Worm (Caenorhabditis elegans) whole organism, L4/young adult: ENCODE measurements around the gene otpl-6.
"Not testable (repeated sequence)": the region's sequence is repeated elsewhere in the genome, so short reads cannot be mapped to it uniquely, and the experiment has no call there.

Source experiments
- W03F9.2 ChIP-seq: fragments of 150-350 bp; optimal IDR thresholded peaks from 2 replicates; lab custom pipeline; 2014; ENCODE audit warnings: missing biosample characterization, missing genetic modification characterization
- dao-5 ChIP-seq: sonication (generic microtip); optimal IDR thresholded peaks from 2 replicates; lab custom pipeline; 2016; ENCODE audit warnings: missing genotype, missing genetic modification characterization, moderate library complexity, missing compliant biosample characterization
- him-1 ChIP-seq: sonication (generic microtip); optimal IDR thresholded peaks from 2 replicates; lab custom pipeline; 2016; ENCODE audit warnings: missing genotype, missing genetic modification reagents, missing genetic modification characterization, missing compliant biosample characterization

otpl-6 gene

ce11 chrV:8525774-8526173 is at the start of gene otpl-6:
TSS of gene otpl-6 (plus strand) at chrV:8526074.
- no peak for TF ChIP-seq him-1
- no peak for TF ChIP-seq dao-5
- TF ChIP-seq W03F9.2, result no peak

ce11 chrV:8481274-8481673 is 44.6 kb upstream of the otpl-6 start:
- no peak for TF ChIP-seq W03F9.2
- TF ChIP-seq him-1, result no peak
- TF ChIP-seq dao-5, result no peak

ce11 chrV:8494260-8494939 is 31.5 kb upstream of the otpl-6 start, which contains the start of gene pxn-1:
TSS of gene pxn-1 (plus strand) at chrV:8494889.
- TF ChIP-seq W03F9.2 (no peak), dao-5 (no peak), him-1 (no peak)

DNA sequence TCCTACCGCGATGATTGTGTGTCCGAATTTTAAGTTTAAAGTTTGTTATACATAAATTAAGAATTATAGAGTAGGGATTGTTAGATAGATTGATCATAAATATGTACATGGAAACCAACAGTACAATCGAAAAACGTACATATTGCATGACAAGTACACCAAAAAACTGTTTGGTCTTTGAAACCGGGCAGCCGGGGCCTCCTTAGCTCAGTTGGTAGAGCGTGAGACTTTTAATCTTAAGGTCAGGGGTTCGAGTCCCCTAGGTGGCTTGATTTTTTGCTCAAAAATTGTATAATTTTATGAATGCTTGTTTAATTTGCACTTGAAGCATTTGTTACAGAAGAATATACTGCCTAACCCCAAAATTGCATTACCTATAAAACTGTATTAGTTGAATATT is 30.8 kb upstream of the otpl-6 start:
- TF ChIP-seq him-1 (no peak), W03F9.2 (no peak), dao-5 (no peak)

DNA sequence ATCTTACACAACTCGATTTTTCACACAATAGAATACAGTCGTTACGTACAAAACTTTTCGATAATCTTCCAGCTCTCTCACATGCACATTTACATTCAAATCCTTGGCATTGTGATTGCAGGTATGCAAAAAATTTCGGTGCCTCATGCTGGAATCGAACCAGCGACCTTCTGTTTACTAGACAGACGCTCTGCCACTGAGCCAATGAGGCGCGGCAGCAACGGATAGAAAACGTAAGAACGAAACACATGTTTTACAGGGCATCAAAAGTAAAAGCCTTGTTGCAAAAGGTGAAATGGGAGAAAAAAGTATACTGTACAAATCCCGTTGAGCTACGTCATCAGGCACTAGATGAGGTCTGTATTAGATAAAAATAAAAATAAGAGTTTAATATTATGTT is 29.9 kb upstream of the otpl-6 start:
- TF ChIP-seq W03F9.2 (no peak), dao-5 (no peak), him-1 (no peak)

DNA sequence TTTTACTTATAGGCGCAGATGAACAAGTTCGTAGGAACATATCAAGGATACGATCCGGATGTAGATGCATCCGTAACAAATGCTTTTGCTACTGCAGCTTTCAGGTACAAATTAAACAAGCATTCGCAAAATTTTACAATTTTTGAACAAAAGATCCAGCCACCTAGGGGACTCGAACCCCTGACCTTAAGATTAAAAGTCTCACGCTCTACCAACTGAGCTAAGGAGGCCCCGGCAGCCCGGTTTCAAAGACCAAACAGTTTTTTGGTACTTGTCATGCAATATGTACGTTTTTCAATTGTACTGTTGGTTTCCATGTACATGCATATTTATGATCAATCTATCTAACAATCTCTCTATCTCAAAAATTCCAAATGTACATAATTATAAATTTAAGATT is 26.5 kb upstream of the otpl-6 start:
- TF ChIP-seq W03F9.2 (no peak), him-1 (no peak), dao-5 (no peak)

DNA sequence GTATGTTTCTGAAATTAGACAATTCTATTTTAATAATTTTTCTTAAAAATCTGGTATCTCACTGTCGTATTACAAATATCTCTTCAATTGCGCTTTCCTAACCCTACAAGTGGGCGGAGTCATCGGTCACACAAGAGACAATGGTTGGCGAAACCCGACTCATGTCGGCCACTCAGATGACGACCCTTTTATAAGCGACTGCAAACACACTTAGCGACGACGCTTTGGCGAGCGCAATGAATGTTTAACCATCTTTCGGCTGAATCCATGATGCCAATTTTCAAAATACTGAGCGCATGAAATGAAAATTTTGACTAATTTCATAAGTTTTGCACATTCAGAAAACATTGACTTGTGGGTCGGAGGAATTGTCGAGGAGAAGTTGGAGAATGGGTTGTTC is 25.5 kb upstream of the otpl-6 start:
- TF ChIP-seq W03F9.2 (peak; percentile 84), dao-5 (peak; percentile 96), him-1 (peak; percentile 97)

DNA sequence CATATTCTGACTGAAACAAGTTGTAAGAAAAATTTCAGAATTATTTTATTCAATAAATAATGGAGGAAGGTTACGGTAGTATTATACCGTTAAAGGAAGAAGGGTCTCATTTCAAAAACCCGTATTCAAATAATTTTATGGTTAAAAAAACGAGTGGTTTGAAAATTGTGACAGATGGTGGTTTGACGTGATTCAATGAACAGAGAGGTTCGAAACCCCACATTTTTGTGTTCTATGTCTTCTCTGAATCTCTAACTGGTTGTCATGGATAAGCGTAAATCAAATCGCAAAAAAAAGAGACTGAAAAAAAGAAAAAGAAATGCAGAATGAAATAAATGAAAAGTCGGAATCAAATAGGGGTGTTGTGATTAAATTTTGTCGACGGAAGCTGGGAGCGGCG is 18.6 kb upstream of the otpl-6 start, which contains the start of gene ZK994.6:
Gene ZK994.6, minus strand, starts transcription at position 101 of the 400 bp plus-strand sequence.
- TF ChIP-seq dao-5, result no peak
- TF ChIP-seq W03F9.2, result no peak

ce11 chrV:8513361-8513760 is 12.5 kb upstream of the otpl-6 start, which contains the start of gene F45F2.9:
TSS of gene F45F2.9 (minus strand) at chrV:8513461.
- TF ChIP-seq dao-5 (no peak), him-1 (no peak), W03F9.2 (no peak)

DNA sequence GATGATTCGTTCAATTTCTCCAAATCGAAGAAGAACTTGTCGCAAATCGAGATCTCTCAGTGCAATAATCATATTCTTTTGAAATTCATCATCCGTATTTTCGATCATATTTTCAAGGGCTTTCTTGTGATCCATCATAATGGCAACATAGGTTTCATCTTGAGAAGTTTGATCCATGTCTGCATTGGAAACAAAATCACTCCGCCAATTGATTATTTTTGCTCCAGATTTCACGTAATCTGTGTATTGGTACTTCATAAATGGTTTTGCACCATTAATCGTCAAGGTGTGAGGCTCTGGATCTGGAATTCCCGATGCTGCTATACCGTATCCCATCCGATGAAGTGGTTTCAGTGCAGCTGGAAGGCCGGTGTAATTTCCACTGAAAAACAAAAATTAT is 9.4 kb upstream of the otpl-6 start:
- TF ChIP-seq W03F9.2 (no peak), dao-5 (no peak)

- TF ChIP-seq dao-5 (no peak), W03F9.2 (no peak), him-1 (no peak)
Observed at ce11 chrV:8517711-8518110, 8.2 kb upstream of the otpl-6 start.

DNA sequence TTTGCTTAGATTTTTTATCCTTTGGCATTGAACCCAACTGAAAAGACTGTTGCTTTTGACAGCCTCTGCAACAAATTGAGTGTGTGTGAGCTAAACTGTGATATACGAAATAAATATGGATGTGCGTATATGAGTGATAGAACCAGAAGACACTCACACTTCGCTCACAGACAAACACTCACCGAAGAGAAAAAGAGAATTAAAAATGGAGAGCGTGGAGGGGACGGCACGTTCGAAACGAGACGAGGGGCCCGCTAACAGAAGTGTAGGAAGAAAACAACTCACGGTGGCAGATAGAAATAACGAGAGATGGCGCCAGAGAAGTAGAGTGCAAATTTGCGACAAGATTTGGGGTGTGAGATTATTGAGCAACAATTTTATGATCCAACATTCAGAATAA is 7.6 kb upstream of the otpl-6 start:
- no peak for TF ChIP-seq dao-5
- TF ChIP-seq him-1, result no peak
- TF ChIP-seq W03F9.2, result no peak

DNA sequence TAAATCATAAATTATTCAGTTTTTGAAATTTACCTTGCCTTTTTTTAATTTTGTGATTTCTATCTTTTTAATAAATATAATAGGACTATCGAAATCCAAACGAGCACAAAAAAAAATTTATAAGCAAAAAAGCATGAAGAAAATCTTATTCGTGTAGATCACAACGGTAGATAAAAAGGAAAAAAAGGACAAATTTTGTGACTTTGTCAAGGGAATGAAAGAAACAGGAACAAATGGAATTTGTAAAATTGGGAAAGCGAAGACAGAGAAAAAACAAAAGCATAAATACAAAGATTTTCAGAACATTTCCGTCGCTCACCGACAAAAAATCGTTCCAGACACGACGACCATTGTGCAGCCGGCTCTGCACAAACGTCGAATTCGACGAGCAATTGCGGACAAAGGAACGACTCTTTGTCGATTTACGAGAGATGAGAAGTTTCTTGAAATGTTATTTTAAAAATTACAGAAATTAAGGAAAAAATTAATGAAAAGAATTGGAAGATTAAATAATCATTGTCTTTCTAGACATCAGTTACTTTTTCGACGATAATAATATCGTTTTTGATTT is 7.0 kb upstream of the otpl-6 start, which contains the start of gene F45F2.10:
Gene F45F2.10, minus strand, starts transcription at position 51 of the 571 bp plus-strand sequence.
- TF ChIP-seq dao-5 (no peak), him-1 (no peak), W03F9.2 (no peak)

ce11 chrV:8520846-8521553 is 4.9 kb upstream of the otpl-6 start, which contains the start of the genes F45F2.11 and otpl-7:
TSS of gene F45F2.11 (minus strand) at chrV:8520896.
TSS of gene otpl-7 (plus strand) at chrV:8521503.
- TF ChIP-seq W03F9.2 (no peak), dao-5 (no peak), him-1 (no peak)

- TF ChIP-seq dao-5 (no peak), him-1 (no peak), W03F9.2 (no peak)
Observed at ce11 chrV:8529219-8529618, 3.3 kb downstream of the otpl-6 start, which contains the start of gene otpl-5. TSS of gene otpl-5 (plus strand) at chrV:8529519.

DNA sequence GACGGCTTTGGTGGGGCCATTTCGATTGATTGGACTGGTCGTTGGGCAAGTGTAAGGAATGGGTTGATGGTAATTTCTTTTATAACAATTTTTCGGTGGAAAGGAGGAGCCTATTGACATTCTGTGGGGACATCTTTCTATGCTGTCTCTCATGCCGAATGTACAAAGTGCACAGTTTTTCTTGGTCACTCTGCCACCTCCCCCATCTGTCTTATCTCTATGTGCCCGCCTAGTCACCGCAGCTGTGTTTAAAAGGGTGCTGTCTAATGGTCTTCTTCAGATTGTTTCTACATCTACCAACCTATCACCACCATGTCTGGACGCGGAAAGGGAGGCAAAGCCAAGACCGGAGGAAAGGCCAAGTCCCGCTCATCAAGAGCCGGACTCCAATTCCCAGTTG is 7.2 kb downstream of the otpl-6 start, which contains the start of the genes his-8 and his-7:
Gene his-8, minus strand, starts transcription at position 20 of the 400 bp plus-strand sequence.
Gene his-7, plus strand, starts transcription at position 313 of the 400 bp plus-strand sequence.
- TF ChIP-seq W03F9.2, dao-5, him-1: not testable (repeated sequence)
